Worm (Caenorhabditis elegans) whole organism, L1 larva: ENCODE measurements around the gene spp-13.

ENCODE experiments used
- F16B12.6 ChIP-seq: fragments of 150-350 bp; optimal IDR thresholded peaks from 2 replicates; lab custom pipeline; 2014; ENCODE audit warnings: missing biosample characterization, missing genetic modification characterization
- aha-1 ChIP-seq: fragments of 150-350 bp; optimal IDR thresholded peaks from 2 replicates; lab custom pipeline; 2014; ENCODE audit warnings: missing biosample characterization, missing genetic modification characterization
- aly-2 ChIP-seq: fragments of 150-350 bp; optimal IDR thresholded peaks from 2 replicates; lab custom pipeline; 2014; ENCODE audit warnings: missing biosample characterization, missing genetic modification characterization
- ama-1 ChIP-seq: fragments of 150-350 bp; optimal IDR thresholded peaks from 2 replicates; lab custom pipeline; 2014
- blmp-1 ChIP-seq: fragments of 150-350 bp; optimal IDR thresholded peaks from 2 replicates; lab custom pipeline; 2014; ENCODE audit warnings: missing biosample characterization, missing genetic modification characterization
- ceh-90 ChIP-seq: sonication (generic microtip); optimal IDR thresholded peaks from 2 replicates; lab custom pipeline; 2016; ENCODE audit warnings: missing genetic modification characterization, missing compliant biosample characterization
- ces-1 ChIP-seq: fragments of 150-350 bp; optimal IDR thresholded peaks from 2 replicates; lab custom pipeline; 2014; ENCODE audit warnings: missing biosample characterization, missing genetic modification reagents, missing genetic modification characterization
- dpl-1 ChIP-seq, 3 experiments: fragments of 150-350 bp in 2 of 3; sonication (generic microtip) in 1 of 3; optimal IDR thresholded peaks; 2 replicates each; lab custom pipeline; 2014 to 2017; ENCODE audit warnings: missing biosample characterization in 3 of 3, missing genetic modification characterization in 3 of 3, missing genetic modification reagents in 3 of 3
- dsc-1 ChIP-seq: sonication (generic microtip); optimal IDR thresholded peaks from 2 replicates; lab custom pipeline; 2016; ENCODE audit warnings: mild to moderate bottlenecking, missing genetic modification characterization, missing compliant biosample characterization
- egl-13 ChIP-seq: sonication (generic microtip); optimal IDR thresholded peaks from 2 replicates; lab custom pipeline; 2016; ENCODE audit warnings: missing genotype, missing genetic modification reagents, missing genetic modification characterization, missing compliant biosample characterization
- elt-2 ChIP-seq: sonication (generic microtip); optimal IDR thresholded peaks from 2 replicates; lab custom pipeline; 2016; ENCODE audit warnings: missing genetic modification characterization, mild to moderate bottlenecking, inconsistent platforms, missing compliant biosample characterization, missing genetic modification reagents
- elt-3 ChIP-seq, 6 experiments: fragments of 150-350 bp in 1 of 6; sonication (generic microtip); optimal IDR thresholded peaks; 2 replicates each; lab custom pipeline; 2017 to 2018; ENCODE audit warnings: missing biosample characterization in 6 of 6, missing genetic modification characterization in 6 of 6, inconsistent platforms in 1 of 6
- fkh-4 ChIP-seq: sonication (generic microtip); optimal IDR thresholded peaks from 2 replicates; lab custom pipeline; 2016; ENCODE audit warnings: missing compliant biosample characterization, missing genetic modification characterization, borderline replicate concordance
- fkh-8 ChIP-seq: sonication (generic microtip); optimal IDR thresholded peaks from 2 replicates; lab custom pipeline; 2016; ENCODE audit warnings: mild to moderate bottlenecking, missing genetic modification characterization, missing compliant biosample characterization
- grh-1 ChIP-seq: fragments of 200-800 bp; sonication (Bioruptor generic); IDR thresholded peaks from 2 replicates; pipeline ENCODE4 v1.3.6; 2022; ENCODE audit warnings: missing genetic modification reagents, missing genetic modification characterization, missing compliant biosample characterization
- hpl-2 ChIP-seq: fragments of 150-350 bp; optimal IDR thresholded peaks from 2 replicates; lab custom pipeline; 2014; ENCODE audit warnings: missing biosample characterization, missing genetic modification reagents, missing genetic modification characterization
- irx-1 ChIP-seq: sonication (generic microtip); optimal IDR thresholded peaks from 2 replicates; lab custom pipeline; 2016; ENCODE audit warnings: missing genetic modification characterization, missing compliant biosample characterization
- isw-1 ChIP-seq: fragments of 200-800 bp; sonication (Bioruptor generic); IDR thresholded peaks from 2 replicates; pipeline ENCODE4 v1.3.6; 2022; ENCODE audit warnings: missing genetic modification characterization, missing compliant biosample characterization
- jun-1 ChIP-seq: fragments of 150-350 bp; optimal IDR thresholded peaks from 2 replicates; lab custom pipeline; 2014; ENCODE audit warnings: missing biosample characterization, missing genetic modification reagents, missing genetic modification characterization
- lin-13 ChIP-seq: fragments of 150-350 bp; optimal IDR thresholded peaks from 2 replicates; lab custom pipeline; 2014; ENCODE audit warnings: missing biosample characterization, missing genetic modification reagents, missing genetic modification characterization
- lin-14 ChIP-seq: fragments of 200-800 bp; sonication (Bioruptor generic); optimal IDR thresholded peaks from 2 replicates; lab custom pipeline; 2018; ENCODE audit warnings: mild to moderate bottlenecking, missing genetic modification characterization, moderate library complexity, missing compliant biosample characterization
- lin-35 ChIP-seq, 2 experiments: fragments of 150-350 bp; optimal IDR thresholded peaks; 2 replicates each; lab custom pipeline; 2014; ENCODE audit warnings: missing biosample characterization in 2 of 2, missing genetic modification characterization in 2 of 2, missing genetic modification reagents in 2 of 2
- lin-39 ChIP-seq: fragments of 150-350 bp; optimal IDR thresholded peaks from 2 replicates; lab custom pipeline; 2014; ENCODE audit warnings: missing biosample characterization, missing genetic modification reagents, missing genetic modification characterization
- mdl-1 ChIP-seq, 2 experiments: fragments of 150-350 bp; optimal IDR thresholded peaks; 2 replicates each; lab custom pipeline; 2014 to 2017; ENCODE audit warnings: missing biosample characterization in 2 of 2, missing genetic modification characterization in 2 of 2, inconsistent platforms in 1 of 2
- nhr-11 ChIP-seq: fragments of 150-350 bp; optimal IDR thresholded peaks from 2 replicates; lab custom pipeline; 2014; ENCODE audit warnings: missing biosample characterization, missing genetic modification characterization
- nhr-28 ChIP-seq: fragments of 150-350 bp; optimal IDR thresholded peaks from 2 replicates; lab custom pipeline; 2014; ENCODE audit warnings: missing biosample characterization, missing genetic modification characterization
- nhr-71 ChIP-seq: sonication (generic microtip); optimal IDR thresholded peaks from 2 replicates; lab custom pipeline; 2016; ENCODE audit warnings: mild to moderate bottlenecking, missing genetic modification characterization, moderate library complexity, missing compliant biosample characterization
- nhr-77 ChIP-seq: fragments of 150-350 bp; optimal IDR thresholded peaks from 2 replicates; lab custom pipeline; 2014; ENCODE audit warnings: missing biosample characterization, missing genetic modification characterization
- nhr-84 ChIP-seq: sonication (generic microtip); optimal IDR thresholded peaks from 2 replicates; lab custom pipeline; 2017; ENCODE audit warnings: missing biosample characterization, missing genetic modification characterization
- nhr-85 ChIP-seq: sonication (generic microtip); peaks from one replicate; lab custom pipeline; 2016; ENCODE audit warnings: missing genetic modification characterization, inconsistent platforms, missing compliant biosample characterization
- pag-3 ChIP-seq: sonication (generic microtip); optimal IDR thresholded peaks from 2 replicates; lab custom pipeline; 2017; ENCODE audit warnings: missing genetic modification characterization, mild to moderate bottlenecking, missing compliant biosample characterization, antibody characterized with exemption, borderline replicate concordance; ENCODE audit not compliant: insufficient read depth
- rnt-1 ChIP-seq: sonication (generic microtip); optimal IDR thresholded peaks from 2 replicates; lab custom pipeline; 2016; ENCODE audit warnings: mild to moderate bottlenecking, missing genetic modification characterization, moderate library complexity, missing compliant biosample characterization
- skn-1 ChIP-seq: fragments of 150-350 bp; optimal IDR thresholded peaks from 2 replicates; lab custom pipeline; 2014; ENCODE audit warnings: missing biosample characterization, missing genetic modification characterization
- snpc-4 ChIP-seq: fragments of 150-350 bp; optimal IDR thresholded peaks from 2 replicates; lab custom pipeline; 2014; ENCODE audit warnings: missing biosample characterization, missing genetic modification characterization
- snu-23 ChIP-seq: sonication (generic microtip); optimal IDR thresholded peaks from 2 replicates; lab custom pipeline; 2016; ENCODE audit warnings: missing genetic modification characterization, missing compliant biosample characterization
- sox-4 ChIP-seq: sonication (generic microtip); optimal IDR thresholded peaks from 2 replicates; lab custom pipeline; 2016; ENCODE audit warnings: missing genetic modification characterization, missing compliant biosample characterization
- tbx-2 ChIP-seq: sonication (generic microtip); optimal IDR thresholded peaks from 2 replicates; lab custom pipeline; 2016; ENCODE audit warnings: missing genetic modification characterization, missing compliant biosample characterization
- unc-86 ChIP-seq: sonication (generic microtip); optimal IDR thresholded peaks from 2 replicates; lab custom pipeline; 2016; ENCODE audit warnings: missing genetic modification characterization, missing compliant biosample characterization
- ztf-11 ChIP-seq, 2 experiments: sonication (generic microtip); optimal IDR thresholded peaks; 2 replicates each; lab custom pipeline; 2016 to 2017; ENCODE audit warnings: missing genetic modification characterization in 2 of 2, missing biosample characterization in 1 of 2, missing compliant biosample characterization in 1 of 2
- ztf-4 ChIP-seq: fragments of 150-350 bp; optimal IDR thresholded peaks from 2 replicates; lab custom pipeline; 2014; ENCODE audit warnings: missing biosample characterization, missing genetic modification characterization

spp-13 gene

DNA sequence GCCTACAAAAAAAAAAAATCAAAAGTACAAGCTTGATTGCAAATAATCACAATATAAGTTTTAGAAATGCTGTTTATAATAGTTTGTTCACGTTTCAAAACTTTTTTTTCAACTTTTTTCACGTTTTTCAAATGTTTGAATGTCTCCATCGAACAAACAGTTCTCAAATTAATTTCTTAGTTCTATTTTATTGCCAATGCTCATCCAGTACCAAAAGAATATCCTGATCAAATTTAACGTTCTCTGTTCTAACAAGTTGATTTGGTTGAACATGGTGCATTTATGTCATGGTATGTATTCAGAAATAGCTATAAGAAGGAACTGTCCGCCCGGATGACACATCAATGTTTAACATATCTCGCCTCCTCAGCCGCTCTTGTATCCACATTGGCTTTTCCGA lies 14.0 kb upstream of the spp-13 start, which contains the start of gene kin-9 (continued):
- no peak for TF ChIP-seq ceh-90 (tag; lab: Kevin White, UChicago)

ce11 chrX:8429503-8429902 lies 11.2 kb upstream of the spp-13 start:
- TF ChIP-seq ztf-11 (tag; optimal IDR thresholded peaks at IDR 0.05; lab: Kevin White, UChicago) (no peak), ama-1 (lab: Kevin White, UChicago) (no peak), tbx-2 (no peak), unc-86 (tag; lab: Kevin White, UChicago) (no peak), elt-2 (tag; lab: Kevin White, UChicago) (no peak), lin-35 (GFP tag; optimal IDR thresholded peaks at IDR 0.05; lab: Kevin White, UChicago) (no peak), lin-39 (tag; lab: Kevin White, UChicago) (no peak), nhr-11 (tag; lab: Kevin White, UChicago) (no peak), irx-1 (tag; lab: Kevin White, UChicago) (no peak)

DNA sequence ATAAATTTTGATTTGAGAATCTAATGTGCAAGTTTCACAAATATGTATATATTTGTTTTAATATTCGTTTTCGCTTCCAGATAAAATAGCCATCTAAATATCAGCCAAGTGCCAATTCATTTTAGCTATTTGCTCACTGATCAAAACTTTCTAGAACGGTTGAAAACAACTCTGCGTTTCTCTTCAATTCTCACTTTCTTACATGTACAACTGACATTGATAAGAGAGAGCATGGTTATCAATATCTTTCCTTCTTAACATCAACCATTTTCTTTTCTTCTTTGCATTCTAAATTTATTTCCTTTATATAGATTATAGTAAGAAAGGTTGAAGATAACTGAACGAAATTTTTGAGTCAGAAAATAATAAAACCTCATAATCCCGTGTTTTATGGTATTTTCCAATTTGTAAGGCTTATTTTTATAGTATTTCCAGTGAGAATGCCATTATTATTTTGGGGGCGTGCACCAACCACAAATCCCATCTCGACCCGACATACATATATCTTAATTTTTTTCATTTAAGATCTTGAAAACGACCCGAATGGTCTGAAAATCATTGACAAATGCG lies 10.1 kb upstream of the spp-13 start, which contains the start of gene F08F1.3:
TSS of gene F08F1.3 (plus strand) at position 520 of the 570 bp plus-strand sequence.
- TF ChIP-seq elt-2 (tag; lab: Kevin White, UChicago) (peak; percentile 52), skn-1 (no peak), dsc-1 (tag; lab: Kevin White, UChicago) (no peak), lin-13 (GFP tag; lab: Kevin White, UChicago) (no peak)

DNA sequence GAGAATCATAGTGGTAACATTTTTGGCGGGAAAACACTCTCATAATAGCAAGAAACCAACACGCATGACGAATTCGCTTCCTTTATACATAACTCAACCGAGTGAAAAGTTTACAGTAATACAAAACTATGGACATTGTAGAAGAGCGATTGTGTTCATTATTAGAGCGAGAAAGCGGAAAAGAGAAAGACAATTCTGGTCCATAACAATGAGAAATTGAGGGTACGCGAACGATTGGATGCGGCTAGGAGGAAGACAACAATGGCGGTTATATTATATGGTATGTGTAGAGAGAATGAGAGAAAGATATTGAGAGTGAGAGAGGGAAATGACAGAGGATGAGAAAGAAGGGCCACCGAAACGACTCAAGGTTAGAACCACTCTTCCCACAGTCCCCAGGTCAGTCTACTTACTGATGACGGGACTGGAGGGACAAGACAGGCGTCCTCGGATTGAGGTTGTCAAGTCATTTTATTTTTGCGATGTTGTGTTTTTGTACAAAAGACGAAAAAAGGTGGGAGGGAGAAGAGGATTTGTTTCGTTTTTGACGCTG lies 7.9 kb upstream of the spp-13 start:
- TF ChIP-seq F16B12.6 (tag; lab: Kevin White, UChicago), result no peak
- TF ChIP-seq lin-14, result peak; percentile 48
- no peak for TF ChIP-seq ceh-90 (tag; lab: Kevin White, UChicago)
- TF ChIP-seq blmp-1, result peak; percentile 28
- no peak for TF ChIP-seq hpl-2
- TF ChIP-seq snu-23 (GFP tag; lab: Kevin White, UChicago), result peak; percentile 16
- TF ChIP-seq isw-1 (GFP tag; lab: Robert Waterston, UW), result no peak
- peak; percentile 7 for TF ChIP-seq nhr-71 (tag; lab: Kevin White, UChicago)
- TF ChIP-seq nhr-85 (tag; lab: Kevin White, UChicago), result peak; percentile 66
- no peak for TF ChIP-seq pag-3 (tag; lab: Kevin White, UChicago)
- no peak for TF ChIP-seq nhr-77
- no peak for TF ChIP-seq nhr-28 (tag; lab: Kevin White, UChicago)
- TF ChIP-seq, all 84 proteins: peak for 5

DNA sequence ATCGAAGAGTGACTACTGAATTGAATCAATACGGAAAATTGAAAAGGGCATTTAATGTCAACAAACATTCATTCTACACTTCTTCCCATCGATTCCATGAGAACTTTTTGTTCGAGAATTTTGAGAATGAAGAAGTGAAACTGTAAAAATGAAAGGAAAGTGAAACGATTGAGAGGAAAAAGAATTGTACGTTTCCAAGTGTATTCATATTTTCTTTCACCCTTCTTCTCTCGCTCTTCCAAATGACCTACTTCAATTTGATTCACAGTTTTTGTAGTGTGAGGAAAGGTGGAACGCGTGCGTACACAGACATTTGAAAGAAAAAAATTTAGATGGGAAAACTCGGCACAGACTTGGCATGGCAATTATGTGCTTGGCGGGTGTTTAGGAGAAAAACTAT lies 6.0 kb upstream of the spp-13 start:
- TF ChIP-seq blmp-1 (peak; percentile 77), ces-1 (no peak), nhr-85 (tag; lab: Kevin White, UChicago) (peak; percentile 42)

- no peak for TF ChIP-seq rnt-1 (tag; lab: Kevin White, UChicago)
- TF ChIP-seq aha-1 (tag; lab: Kevin White, UChicago), result no peak
- TF ChIP-seq elt-3 (tag; optimal IDR thresholded peaks at IDR 0.05; lab: Kevin White, UChicago), result no peak
- TF ChIP-seq nhr-84 (tag; lab: Kevin White, UChicago), result no peak
- no peak for TF ChIP-seq grh-1 (GFP tag; lab: Robert Waterston, UW)
- no peak for TF ChIP-seq fkh-8 (tag; lab: Kevin White, UChicago)
- TF ChIP-seq sox-4 (tag; lab: Kevin White, UChicago), result no peak
- no peak for TF ChIP-seq snpc-4 (tag; lab: Kevin White, UChicago)
- TF ChIP-seq egl-13 (tag; lab: Kevin White, UChicago), result no peak
- no peak for TF ChIP-seq nhr-85 (tag; lab: Kevin White, UChicago)
- no peak for TF ChIP-seq dpl-1 (GFP tag; optimal IDR thresholded peaks at IDR 0.05; lab: Kevin White, UChicago)
- TF ChIP-seq mdl-1 (tag; optimal IDR thresholded peaks at IDR 0.05; lab: Kevin White, UChicago), result no peak
- no peak for TF ChIP-seq ztf-4
- no peak for TF ChIP-seq jun-1 (tag; lab: Kevin White, UChicago)
- no peak for TF ChIP-seq fkh-4 (tag; lab: Kevin White, UChicago)
- no peak for TF ChIP-seq ama-1 (lab: Kevin White, UChicago)
- no peak for TF ChIP-seq nhr-71 (tag; lab: Kevin White, UChicago)
- TF ChIP-seq pag-3 (tag; lab: Kevin White, UChicago), result no peak
- no peak for TF ChIP-seq F16B12.6 (tag; lab: Kevin White, UChicago)
- TF ChIP-seq aly-2 (tag; lab: Kevin White, UChicago), result no peak
- TF ChIP-seq, all 84 proteins: peak for 0
Observed at ce11 chrX:8423633-8424032, 5.3 kb upstream of the spp-13 start, which contains the start of gene tth-1. TSS of gene tth-1 (minus strand) at chrX:8423733.
